Fruit fly (Drosophila melanogaster) whole organism, pupa: ENCODE data around the gene Dhc98D.

ENCODE experiments used
- CG12605 ChIP-seq: fragments of 200-800 bp; sonication (Bioruptor generic); IDR thresholded peaks from 2 replicates; pipeline ENCODE4 v1.3.6; 2022; ENCODE audit warnings: missing biosample characterization, missing genetic modification characterization
- CG13204 ChIP-seq: fragments of 200-800 bp; sonication (Bioruptor generic); optimal IDR thresholded peaks from 2 replicates; lab custom pipeline; 2018; ENCODE audit warnings: missing biosample characterization, mild to moderate bottlenecking, missing genetic modification characterization, moderate library complexity
- CG34367 ChIP-seq: fragments of 200-800 bp; sonication (Bioruptor generic); optimal IDR thresholded peaks from 2 replicates; lab custom pipeline; 2018; ENCODE audit warnings: missing biosample characterization, mild to moderate bottlenecking, missing genetic modification characterization
- EcR ChIP-seq: fragments of 200-800 bp; sonication (Bioruptor generic); optimal IDR thresholded peaks from 3 replicates; lab custom pipeline; 2019; ENCODE audit warnings: missing biosample characterization, missing genetic modification characterization, mild to moderate bottlenecking, moderate library complexity, missing genetic modification reagents
- Ets98B ChIP-seq: fragments of 200-800 bp; sonication (Bioruptor generic); IDR thresholded peaks from 2 replicates; pipeline ENCODE4 v1.3.6; 2022; ENCODE audit warnings: missing biosample characterization, missing genetic modification characterization
- Pif1B ChIP-seq: fragments of 200-800 bp; sonication (Bioruptor generic); optimal IDR thresholded peaks from 3 replicates; lab custom pipeline; 2016; ENCODE audit warnings: missing biosample characterization, missing genetic modification characterization
- gl ChIP-seq: fragments of 200-800 bp; sonication (Bioruptor generic); optimal IDR thresholded peaks from 2 replicates; lab custom pipeline; 2018; ENCODE audit warnings: missing biosample characterization, mild to moderate bottlenecking, missing genetic modification characterization

DNA sequence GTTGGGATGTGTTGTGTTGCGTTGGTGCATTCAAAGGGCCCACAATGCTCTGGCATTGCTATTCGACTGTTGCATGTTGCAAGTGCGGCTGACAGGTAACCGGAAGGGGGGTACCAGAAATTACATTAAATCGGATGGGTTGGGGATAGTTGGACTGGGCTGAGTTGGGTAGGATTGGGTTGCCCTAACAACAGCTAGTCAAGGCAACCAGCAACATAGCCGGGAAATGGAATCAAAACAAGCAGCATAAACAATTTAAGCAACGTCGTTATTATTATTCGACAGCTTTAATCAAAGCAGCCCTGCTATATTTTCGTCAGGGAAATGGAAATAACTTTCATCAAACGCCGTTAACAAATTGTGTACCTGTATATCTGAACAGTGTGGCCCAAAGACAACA is at the start of gene Dhc98D:
- TF ChIP-seq EcR (GFP tag; lab: Kevin White, UChicago) (no peak), CG13204 (GFP tag; lab: Kevin White, UChicago) (no peak), CG12605 (no peak), Ets98B (GFP tag; lab: Robert Waterston, UW) (no peak), gl (tag; lab: Kevin White, UChicago) (no peak), Pif1B (GFP tag; lab: Kevin White, UChicago) (no peak), CG34367 (tag; lab: Kevin White, UChicago) (no peak)
